Worm (Caenorhabditis elegans) whole organism, L3 larva: ENCODE results near the gene T07F8.4.

ENCODE experiments used
- ZK546.5 ChIP-seq: sonication (generic microtip); optimal IDR thresholded peaks from 2 replicates; lab custom pipeline; 2017; ENCODE audit warnings: missing biosample characterization, missing genetic modification characterization
- aly-2 ChIP-seq: fragments of 150-350 bp; optimal IDR thresholded peaks from 2 replicates; lab custom pipeline; 2014; ENCODE audit warnings: missing biosample characterization, missing genetic modification characterization
- ama-1 ChIP-seq: fragments of 150-350 bp; optimal IDR thresholded peaks from 2 replicates; lab custom pipeline; 2018
- ceh-16 ChIP-seq: sonication (generic microtip); optimal IDR thresholded peaks from 2 replicates; lab custom pipeline; 2017; ENCODE audit warnings: missing biosample characterization, missing genetic modification characterization
- ceh-28 ChIP-seq: fragments of 150-350 bp; optimal IDR thresholded peaks from 2 replicates; lab custom pipeline; 2014; ENCODE audit warnings: missing biosample characterization, missing genetic modification reagents, missing genetic modification characterization
- ceh-82 ChIP-seq: fragments of 150-350 bp; optimal IDR thresholded peaks from 2 replicates; lab custom pipeline; 2014; ENCODE audit warnings: missing biosample characterization, missing genetic modification characterization
- ceh-9 ChIP-seq: sonication (generic microtip); optimal IDR thresholded peaks from 2 replicates; lab custom pipeline; 2018; ENCODE audit warnings: missing biosample characterization, missing genetic modification characterization
- daf-12 ChIP-seq: fragments of 150-350 bp; optimal IDR thresholded peaks from 2 replicates; lab custom pipeline; 2014; ENCODE audit warnings: missing biosample characterization, missing genetic modification reagents, missing genetic modification characterization
- egl-27 ChIP-seq: sonication (generic microtip); optimal IDR thresholded peaks from 4 replicates; lab custom pipeline; 2017; ENCODE audit warnings: missing biosample characterization, missing genetic modification reagents, missing genetic modification characterization
- elt-2 ChIP-seq: sonication (generic microtip); optimal IDR thresholded peaks from 2 replicates; lab custom pipeline; 2016; ENCODE audit warnings: missing genetic modification reagents, mild to moderate bottlenecking, missing genetic modification characterization, missing compliant biosample characterization
- elt-3 ChIP-seq, 3 experiments: fragments of 150-350 bp in 1 of 3; sonication (generic microtip) in 2 of 3; optimal IDR thresholded peaks; 2 replicates in 2 of 3; 4 replicates in 1 of 3; lab custom pipeline; 2014 to 2017; ENCODE audit warnings: missing biosample characterization in 3 of 3, missing genetic modification characterization in 3 of 3
- eor-1 ChIP-seq, 2 experiments: fragments of 150-350 bp; optimal IDR thresholded peaks; 2 replicates each; lab custom pipeline; 2014 to 2018; ENCODE audit warnings: missing biosample characterization in 2 of 2, missing genetic modification characterization in 2 of 2
- jun-1 ChIP-seq: fragments of 150-350 bp; optimal IDR thresholded peaks from 2 replicates; lab custom pipeline; 2014; ENCODE audit warnings: missing biosample characterization, missing genetic modification reagents, missing genetic modification characterization
- lin-15B ChIP-seq: fragments of 150-350 bp; optimal IDR thresholded peaks from 2 replicates; lab custom pipeline; 2014; ENCODE audit warnings: missing biosample characterization, missing genetic modification characterization
- lin-39 ChIP-seq: fragments of 150-350 bp; optimal IDR thresholded peaks from 2 replicates; lab custom pipeline; 2018; ENCODE audit warnings: missing biosample characterization, missing genetic modification reagents, missing genetic modification characterization
- mml-1 ChIP-seq: fragments of 150-350 bp; sonication (generic microtip); optimal IDR thresholded peaks from 3 replicates; lab custom pipeline; 2014; ENCODE audit warnings: missing biosample characterization, missing genetic modification characterization
- nfya-1 ChIP-seq: sonication (generic microtip); optimal IDR thresholded peaks from 2 replicates; lab custom pipeline; 2017; ENCODE audit warnings: missing genetic modification characterization, mild to moderate bottlenecking, missing compliant biosample characterization, antibody characterized with exemption, moderate library complexity; ENCODE audit not compliant: insufficient read depth
- nhr-11 ChIP-seq: fragments of 150-350 bp; optimal IDR thresholded peaks from 2 replicates; lab custom pipeline; 2014; ENCODE audit warnings: missing biosample characterization, missing genetic modification characterization
- nhr-23 ChIP-seq: fragments of 150-350 bp; optimal IDR thresholded peaks from 2 replicates; lab custom pipeline; 2014; ENCODE audit warnings: missing biosample characterization, missing genetic modification reagents, missing genetic modification characterization
- nhr-237 ChIP-seq: fragments of 150-350 bp; optimal IDR thresholded peaks from 2 replicates; lab custom pipeline; 2014; ENCODE audit warnings: missing biosample characterization, missing genetic modification characterization
- nhr-25 ChIP-seq: sonication (generic microtip); optimal IDR thresholded peaks from 2 replicates; lab custom pipeline; 2017; ENCODE audit warnings: missing biosample characterization, missing genetic modification characterization
- nhr-28 ChIP-seq: fragments of 150-350 bp; optimal IDR thresholded peaks from 2 replicates; lab custom pipeline; 2014; ENCODE audit warnings: missing biosample characterization, missing genetic modification characterization
- nhr-67 ChIP-seq: fragments of 150-350 bp; optimal IDR thresholded peaks from 2 replicates; lab custom pipeline; 2014; ENCODE audit warnings: missing biosample characterization, missing genetic modification characterization
- nhr-76 ChIP-seq: fragments of 150-350 bp; sonication (generic microtip); optimal IDR thresholded peaks from 5 replicates; lab custom pipeline; 2014; ENCODE audit warnings: missing biosample characterization, missing genetic modification characterization
- pqm-1 ChIP-seq: fragments of 150-350 bp; optimal IDR thresholded peaks from 2 replicates; lab custom pipeline; 2017; ENCODE audit warnings: missing biosample characterization, missing genetic modification characterization, inconsistent platforms
- sea-2 ChIP-seq: fragments of 150-350 bp; sonication (generic microtip); optimal IDR thresholded peaks from 4 replicates; lab custom pipeline; 2014; ENCODE audit warnings: missing biosample characterization, missing genetic modification reagents, missing genetic modification characterization
- skn-1 ChIP-seq: fragments of 150-350 bp; optimal IDR thresholded peaks from 2 replicates; lab custom pipeline; 2014; ENCODE audit warnings: missing biosample characterization, missing genetic modification characterization
- snpc-4 ChIP-seq: fragments of 150-350 bp; optimal IDR thresholded peaks from 2 replicates; lab custom pipeline; 2014; ENCODE audit warnings: missing biosample characterization, missing genetic modification characterization
- tbx-2 ChIP-seq: sonication (generic microtip); optimal IDR thresholded peaks from 2 replicates; lab custom pipeline; 2016; ENCODE audit warnings: mild to moderate bottlenecking, missing genetic modification characterization, missing compliant biosample characterization
- unc-39 ChIP-seq: sonication (generic microtip); optimal IDR thresholded peaks from 4 replicates; lab custom pipeline; 2017; ENCODE audit warnings: missing biosample characterization, missing genetic modification characterization
- unc-62 ChIP-seq: fragments of 150-350 bp; sonication (generic microtip); optimal IDR thresholded peaks from 4 replicates; lab custom pipeline; 2014; ENCODE audit warnings: missing biosample characterization, missing genetic modification reagents, missing genetic modification characterization
- zag-1 ChIP-seq: fragments of 150-350 bp; optimal IDR thresholded peaks from 2 replicates; lab custom pipeline; 2014; ENCODE audit warnings: missing biosample characterization, missing genetic modification characterization

Gene T07F8.4

DNA sequence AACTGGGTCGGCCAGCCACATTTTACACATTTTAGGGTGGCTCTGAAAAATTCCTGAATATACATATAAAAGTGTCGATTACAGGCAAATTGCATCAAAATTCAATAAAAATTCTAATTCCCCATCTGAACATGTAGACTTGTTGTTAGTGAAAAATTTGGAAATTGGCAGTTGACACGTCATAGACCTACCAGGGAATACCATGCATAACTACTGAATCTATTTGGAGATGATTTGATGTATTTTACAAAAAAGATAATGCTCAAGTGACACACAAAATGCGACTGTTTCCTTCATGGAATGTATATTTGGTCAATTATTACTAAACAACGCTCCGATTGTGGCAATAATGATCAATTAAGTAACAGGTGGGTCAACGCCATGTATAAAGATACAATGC is 5.4 kb downstream of the T07F8.4 start, which contains the start of gene F10E7.1:
Gene F10E7.1, plus strand, starts transcription at position 301 of the 400 bp plus-strand sequence.
- TF ChIP-seq nhr-67 (no peak), ceh-82 (tag; lab: Kevin White, UChicago) (no peak), pqm-1 (tag; lab: Kevin White, UChicago) (no peak)
- TF ChIP-seq, all 47 proteins: peak for 0

DNA sequence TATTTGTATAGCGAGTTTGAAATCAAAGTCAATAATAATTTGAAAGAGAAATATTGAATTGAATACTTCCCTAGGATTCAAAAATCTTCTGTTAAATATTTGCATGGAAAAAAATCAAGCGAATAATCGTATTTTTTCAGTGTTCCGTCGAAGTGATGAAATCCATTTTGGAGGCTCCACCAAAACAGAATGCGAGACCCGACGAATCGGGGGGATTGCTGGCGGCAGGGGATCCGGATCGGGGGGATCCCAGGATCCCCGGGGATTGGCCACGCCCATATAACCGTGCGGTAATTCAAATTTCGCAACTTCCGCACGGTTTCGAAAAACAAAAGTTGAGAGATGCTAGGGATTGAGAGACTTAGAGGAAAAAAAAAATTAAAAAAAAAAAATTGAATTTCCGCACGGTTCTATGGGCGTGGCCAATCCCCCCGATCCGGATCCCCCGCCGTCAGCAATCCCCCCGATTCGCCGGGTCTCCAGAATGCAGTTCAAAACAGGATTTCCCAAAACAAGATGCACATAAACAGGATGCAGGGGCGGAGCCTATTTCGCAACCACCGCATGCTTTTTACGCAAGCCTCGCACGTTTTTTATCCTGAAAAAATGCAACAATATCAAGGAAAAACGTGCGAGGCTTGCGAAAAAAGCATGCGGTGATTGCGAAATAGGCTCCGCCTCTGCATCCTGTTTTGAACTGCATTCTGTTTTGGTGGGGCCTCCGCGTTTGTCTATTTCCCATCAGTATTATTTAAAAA is 9.0 kb downstream of the T07F8.4 start, which contains the start of gene F10E7.11:
Gene F10E7.11, minus strand, starts transcription at position 232 of the 758 bp plus-strand sequence.
- TF ChIP-seq lin-15B (tag; lab: Kevin White, UChicago): peak; percentile 2
- TF ChIP-seq snpc-4: no peak
- peak; percentile 11 for TF ChIP-seq nfya-1 (tag; lab: Kevin White, UChicago)

DNA sequence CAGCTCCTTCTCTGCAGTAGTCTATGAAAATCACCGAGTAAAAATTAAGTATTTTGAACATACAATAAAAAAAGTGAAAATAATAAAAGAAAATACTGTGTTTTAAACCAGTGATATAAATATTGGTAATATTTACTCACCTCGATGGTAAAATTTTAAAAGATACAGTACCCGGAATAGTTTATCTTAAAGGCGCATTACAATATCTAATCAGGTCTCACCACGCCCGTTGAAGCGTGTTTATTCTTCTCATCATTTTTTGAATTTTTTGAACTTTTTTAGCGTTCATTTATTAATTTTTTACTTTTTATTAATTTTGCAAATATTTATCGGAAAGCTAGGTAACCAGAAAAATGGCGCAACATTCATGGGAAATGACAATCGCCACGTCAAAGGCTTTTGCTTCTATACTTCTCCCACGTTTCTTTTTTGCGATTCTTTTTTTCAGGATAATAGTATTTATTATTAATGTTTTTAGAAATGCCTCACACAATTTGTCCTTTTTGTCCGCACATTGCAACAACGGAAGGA is 10.0 kb downstream of the T07F8.4 start, which contains the start of gene F10E7.2:
Gene F10E7.2, plus strand, starts transcription at position 481 of the 531 bp plus-strand sequence.
- TF ChIP-seq elt-3 (tag; optimal IDR thresholded peaks at IDR 0.05; lab: Kevin White, UChicago) (no peak), daf-12 (no peak), elt-2 (tag; lab: Kevin White, UChicago) (no peak), nhr-67 (no peak), mml-1 (no peak), snpc-4 (no peak), unc-62 (GFP tag; lab: Kevin White, UChicago) (no peak), eor-1 (tag; optimal IDR thresholded peaks at IDR 0.05; lab: Kevin White, UChicago) (no peak), unc-39 (tag; lab: Kevin White, UChicago) (no peak), ceh-82 (tag; lab: Kevin White, UChicago) (no peak), egl-27 (tag; lab: Kevin White, UChicago) (no peak), skn-1 (tag; lab: Kevin White, UChicago) (no peak), nhr-76 (tag; lab: Kevin White, UChicago) (no peak), tbx-2 (tag; lab: Kevin White, UChicago) (no peak), jun-1 (tag; lab: Kevin White, UChicago) (no peak), nhr-11 (tag; lab: Kevin White, UChicago) (no peak), nhr-25 (tag; lab: Kevin White, UChicago) (no peak), ceh-28 (tag; lab: Kevin White, UChicago) (no peak)

DNA sequence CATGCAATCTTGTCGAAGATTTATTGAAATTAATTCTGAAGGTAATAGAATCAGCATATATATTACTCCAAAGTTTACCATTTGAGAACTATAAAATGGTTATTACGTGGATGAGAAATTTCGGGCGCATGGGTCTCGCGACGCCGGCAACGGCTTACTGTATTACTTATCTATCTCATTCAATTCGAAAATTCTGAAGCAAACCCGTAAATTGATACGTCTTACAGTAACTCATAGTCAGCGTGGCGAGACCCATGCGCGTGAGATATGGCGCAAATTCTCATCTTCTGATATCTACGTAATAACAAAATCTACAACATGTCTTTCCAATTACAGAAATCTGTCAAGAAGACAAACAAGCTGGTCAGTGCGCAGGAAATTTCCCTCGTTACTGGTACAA is 12.3 kb downstream of the T07F8.4 start:
- TF ChIP-seq nhr-11 (tag; lab: Kevin White, UChicago) (no peak), lin-39 (no peak), elt-2 (tag; lab: Kevin White, UChicago) (no peak), nhr-67 (no peak), nhr-23 (no peak), mml-1 (no peak), unc-62 (GFP tag; lab: Kevin White, UChicago) (no peak), elt-3 (tag; optimal IDR thresholded peaks at IDR 0.05; lab: Kevin White, UChicago) (no peak), nfya-1 (tag; lab: Kevin White, UChicago) (no peak), jun-1 (tag; lab: Kevin White, UChicago) (no peak), ama-1 (lab: Kevin White, UChicago) (no peak), eor-1 (tag; optimal IDR thresholded peaks at IDR 0.05; lab: Kevin White, UChicago) (no peak), sea-2 (no peak), ceh-9 (tag; lab: Kevin White, UChicago) (no peak), ZK546.5 (no peak), ceh-16 (no peak), nhr-76 (tag; lab: Kevin White, UChicago) (no peak), skn-1 (tag; lab: Kevin White, UChicago) (no peak), zag-1 (tag; lab: Kevin White, UChicago) (no peak), aly-2 (no peak)

DNA sequence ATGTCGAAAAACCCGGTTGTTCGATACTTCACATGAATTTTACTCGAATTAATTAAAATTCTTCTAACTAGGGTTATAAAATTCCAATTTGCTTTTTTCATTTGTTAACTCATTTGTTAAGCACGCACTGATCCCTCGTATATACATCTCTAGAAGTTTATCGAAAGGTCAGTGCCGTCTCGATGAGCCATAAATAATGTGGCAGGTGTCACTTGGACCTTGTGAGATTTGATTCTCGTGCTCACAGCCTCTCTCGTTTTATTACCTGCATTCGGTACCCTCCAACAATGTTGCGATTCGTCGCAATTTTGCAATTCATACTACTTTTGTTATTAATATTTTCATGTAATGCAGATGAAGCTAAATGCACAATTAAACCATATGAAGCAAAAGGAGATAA is 15.5 kb downstream of the T07F8.4 start, which contains the start of gene spon-1:
Gene spon-1, plus strand, starts transcription at position 208 of the 400 bp plus-strand sequence.
- no peak for TF ChIP-seq ceh-9 (tag; lab: Kevin White, UChicago)
- TF ChIP-seq elt-2 (tag; lab: Kevin White, UChicago): no peak
- no peak for TF ChIP-seq elt-3 (tag; optimal IDR thresholded peaks at IDR 0.05; lab: Kevin White, UChicago)
- no peak for TF ChIP-seq nhr-237 (tag; lab: Kevin White, UChicago)
- TF ChIP-seq unc-62 (GFP tag; lab: Kevin White, UChicago): no peak
- TF ChIP-seq nhr-11 (tag; lab: Kevin White, UChicago): no peak
- no peak for TF ChIP-seq ama-1 (lab: Kevin White, UChicago)
- TF ChIP-seq nhr-28 (tag; lab: Kevin White, UChicago): no peak
- TF ChIP-seq tbx-2 (tag; lab: Kevin White, UChicago): no peak
- TF ChIP-seq ceh-28 (tag; lab: Kevin White, UChicago): no peak
- no peak for TF ChIP-seq nhr-67
